Fruit fly (Drosophila melanogaster) whole organism, embryonic: Measurements from ENCODE around the gene Leash.

Source experiments
- CG1233 ChIP-seq: fragments of 200-800 bp; sonication (Bioruptor generic); optimal IDR thresholded peaks from 4 replicates; lab custom pipeline; 2018; ENCODE audit warnings: missing biosample characterization, mild to moderate bottlenecking, missing genetic modification characterization
- CG12744 ChIP-seq: fragments of 200-800 bp; sonication (Bioruptor generic); optimal IDR thresholded peaks from 2 replicates; lab custom pipeline; 2016; ENCODE audit warnings: missing biosample characterization, missing genetic modification characterization
- CG1602 ChIP-seq: fragments of 200-800 bp; sonication (Bioruptor generic); optimal IDR thresholded peaks from 3 replicates; lab custom pipeline; 2016; ENCODE audit warnings: missing biosample characterization, missing genetic modification characterization
- CG30403 ChIP-seq: fragments of 200-800 bp; sonication (Bioruptor generic); optimal IDR thresholded peaks from 3 replicates; lab custom pipeline; 2016; ENCODE audit warnings: missing biosample characterization, missing genetic modification characterization
- CG6791 ChIP-seq: fragments of 200-800 bp; sonication (Bioruptor generic); IDR thresholded peaks from 3 replicates; pipeline ENCODE4 v1.3.6; 2022; ENCODE audit warnings: missing biosample characterization, missing genetic modification characterization; ENCODE audit not compliant: partially characterized antibody
- CG9817 ChIP-seq: fragments of 200-800 bp; sonication (Bioruptor generic); optimal IDR thresholded peaks from 2 replicates; lab custom pipeline; 2018; ENCODE audit warnings: missing biosample characterization, mild to moderate bottlenecking, missing genetic modification characterization, moderate library complexity
- Nf-YA ChIP-seq: fragments of 200-800 bp; sonication (Bioruptor generic); IDR thresholded peaks from 2 replicates; pipeline ENCODE4 v1.3.6; 2022; ENCODE audit warnings: missing biosample characterization, missing genetic modification characterization
- al ChIP-seq: fragments of 200-800 bp; sonication (Bioruptor generic); IDR thresholded peaks from 2 replicates; pipeline ENCODE4 v1.3.6; 2022; ENCODE audit warnings: missing biosample characterization, missing genetic modification characterization
- fd64A ChIP-seq: fragments of 200-800 bp; sonication (Bioruptor generic); optimal IDR thresholded peaks from 3 replicates; lab custom pipeline; 2018; ENCODE audit warnings: missing biosample characterization, mild to moderate bottlenecking, missing genetic modification characterization
- schlank ChIP-seq: fragments of 200-800 bp; sonication (Bioruptor generic); optimal IDR thresholded peaks from 2 replicates; lab custom pipeline; 2018; ENCODE audit warnings: missing biosample characterization, mild to moderate bottlenecking, missing genetic modification characterization

dm6 chr3R:10878628-10879027 lies 6.7 kb upstream of the Leash start:
- TF ChIP-seq CG1602 (GFP tag; lab: Kevin White, UChicago) (no peak), CG12744 (no peak), CG30403 (GFP tag; lab: Kevin White, UChicago) (no peak), Nf-YA (GFP tag; lab: Robert Waterston, UW) (no peak), al (GFP tag; lab: Robert Waterston, UW) (no peak), schlank (tag; lab: Kevin White, UChicago) (no peak), CG6791 (no peak), fd64A (GFP tag; lab: Kevin White, UChicago) (no peak), CG9817 (tag; lab: Kevin White, UChicago) (no peak), CG1233 (GFP tag; lab: Kevin White, UChicago) (no peak)
